Worm (Caenorhabditis elegans) whole organism, L1 larva: Measurements from ENCODE around the gene T03G6.3.

Source experiments
- aly-2 ChIP-seq: fragments of 150-350 bp; optimal IDR thresholded peaks from 2 replicates; lab custom pipeline; 2014; ENCODE audit warnings: missing biosample characterization, missing genetic modification characterization
- ceh-82 ChIP-seq, 3 experiments: fragments of 150-350 bp in 1 of 3; sonication (generic microtip) in 2 of 3; optimal IDR thresholded peaks; 2 replicates each; lab custom pipeline; 2014 to 2017; ENCODE audit warnings: missing biosample characterization in 3 of 3, missing genetic modification characterization in 3 of 3
- fkh-10 ChIP-seq: sonication (generic microtip); optimal IDR thresholded peaks from 2 replicates; lab custom pipeline; 2017; ENCODE audit warnings: missing biosample characterization, missing genetic modification reagents, missing genetic modification characterization
- jun-1 ChIP-seq: fragments of 150-350 bp; optimal IDR thresholded peaks from 2 replicates; lab custom pipeline; 2014; ENCODE audit warnings: missing biosample characterization, missing genetic modification reagents, missing genetic modification characterization
- sox-4 ChIP-seq: sonication (generic microtip); optimal IDR thresholded peaks from 2 replicates; lab custom pipeline; 2016; ENCODE audit warnings: missing genetic modification characterization, missing compliant biosample characterization
- sptf-1 ChIP-seq: fragments of 150-350 bp; optimal IDR thresholded peaks from 2 replicates; lab custom pipeline; 2014; ENCODE audit warnings: missing biosample characterization, missing genetic modification characterization

DNA sequence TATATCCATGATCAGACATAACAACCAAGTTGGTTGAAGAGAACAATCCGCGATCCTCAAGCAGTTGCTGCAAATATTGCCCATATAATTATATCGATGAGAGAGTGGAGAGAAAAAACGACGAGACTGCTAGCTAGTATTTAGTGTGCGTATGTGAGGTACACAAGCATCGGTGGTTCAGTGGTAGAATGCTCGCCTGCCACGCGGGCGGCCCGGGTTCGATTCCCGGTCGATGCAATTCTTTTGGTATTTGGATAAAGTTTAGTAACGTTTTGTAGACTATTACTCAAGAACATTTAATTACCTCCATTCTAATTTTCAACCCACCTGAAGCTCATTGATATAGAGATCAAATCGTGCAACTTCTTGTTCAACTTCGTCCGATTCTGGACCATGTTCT lies 2.4 kb downstream of the T03G6.3 start:
- TF ChIP-seq fkh-10 (no peak), ceh-82 (tag; optimal IDR thresholded peaks at IDR 0.05; lab: Kevin White, UChicago) (peak; percentile 11 to 60 (median 54)), aly-2 (tag; lab: Kevin White, UChicago) (no peak), sptf-1 (tag; lab: Kevin White, UChicago) (no peak), sox-4 (tag; lab: Kevin White, UChicago) (peak; percentile 15), jun-1 (peak; percentile 25)
